Worm (Caenorhabditis elegans) whole organism, L4/young adult: ENCODE results near the gene bra-1.

Source experiments
- W03F9.2 ChIP-seq: fragments of 150-350 bp; optimal IDR thresholded peaks from 2 replicates; lab custom pipeline; 2014; ENCODE audit warnings: missing biosample characterization, missing genetic modification characterization
- dao-5 ChIP-seq: sonication (generic microtip); optimal IDR thresholded peaks from 2 replicates; lab custom pipeline; 2016; ENCODE audit warnings: missing genotype, missing genetic modification characterization, moderate library complexity, missing compliant biosample characterization
- him-1 ChIP-seq: sonication (generic microtip); optimal IDR thresholded peaks from 2 replicates; lab custom pipeline; 2016; ENCODE audit warnings: missing genotype, missing genetic modification reagents, missing genetic modification characterization, missing compliant biosample characterization

Gene bra-1

DNA sequence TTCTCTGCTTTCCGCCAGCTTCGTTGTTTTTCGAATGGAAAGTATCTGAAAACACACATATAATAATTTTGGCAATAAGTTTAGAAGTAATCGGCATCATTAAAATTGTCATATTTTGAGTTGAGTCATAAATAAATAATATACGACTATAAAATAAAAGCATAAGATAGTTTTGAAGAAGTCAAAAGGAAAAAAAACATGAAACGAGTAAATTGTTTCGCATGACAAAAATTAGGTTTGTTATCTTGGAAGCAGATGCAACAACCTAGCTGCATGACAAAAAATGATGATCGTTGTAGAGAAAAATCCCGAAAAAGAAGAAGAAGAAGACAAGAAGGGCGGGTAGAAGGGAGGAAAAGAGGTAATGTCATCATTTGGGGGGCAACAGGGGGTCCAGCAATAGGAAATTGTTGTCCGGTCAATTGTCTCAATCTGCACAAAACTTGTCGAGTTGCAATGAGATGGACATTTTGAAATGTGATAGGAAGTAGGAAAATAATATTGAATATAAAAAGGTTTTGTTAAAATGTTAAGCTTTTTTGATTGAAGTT, 32.9 kb downstream of the bra-1 start, which contains the start of gene nlg-1:
nlg-1 (minus strand) TSS at position 51 of the 551 bp plus-strand sequence.
- TF ChIP-seq dao-5 (tag; lab: Kevin White, UChicago) = no peak
- no peak for TF ChIP-seq W03F9.2 (tag; lab: Kevin White, UChicago)
- TF ChIP-seq him-1 (tag; lab: Kevin White, UChicago) = no peak

DNA sequence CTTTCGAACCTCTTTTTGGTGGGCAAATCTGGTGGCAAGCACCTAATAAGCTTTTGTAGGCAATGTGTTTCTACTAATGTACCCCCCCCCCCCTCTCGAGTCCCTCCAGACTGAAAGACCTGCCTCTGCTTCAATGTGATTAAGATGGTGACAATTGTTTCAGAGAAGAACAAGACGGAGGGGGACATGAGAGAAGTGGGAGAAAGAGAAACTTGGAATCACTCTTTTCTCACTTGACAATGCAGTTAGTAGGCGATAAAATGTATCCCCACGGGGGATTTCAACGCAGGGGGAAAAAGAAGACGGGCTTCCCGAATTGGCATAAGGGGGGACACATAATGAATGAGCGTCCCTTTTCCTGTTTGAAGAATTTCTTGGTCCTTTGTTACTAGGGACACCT, 34.0 kb downstream of the bra-1 start:
- TF ChIP-seq W03F9.2 (tag; lab: Kevin White, UChicago) = no peak

DNA sequence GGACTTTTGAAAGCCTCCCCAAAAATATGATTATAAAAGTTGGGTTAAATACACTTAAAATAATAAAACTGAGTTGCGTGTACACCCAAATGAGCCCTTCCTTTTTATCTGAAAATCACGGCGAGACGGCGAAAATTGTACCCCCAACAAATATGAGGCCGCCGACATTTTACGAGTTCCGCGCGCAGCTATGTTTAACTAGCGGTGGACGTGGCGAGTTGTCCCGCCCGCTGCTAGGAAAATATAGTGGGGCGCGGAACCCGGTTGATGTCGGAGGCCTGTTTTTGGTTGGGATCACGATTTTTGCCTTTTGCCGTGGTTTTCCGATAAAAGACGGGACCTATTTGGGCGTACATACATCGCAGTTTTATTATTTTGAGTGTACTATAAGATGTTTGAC, 34.8 kb downstream of the bra-1 start:
- no peak for TF ChIP-seq dao-5 (tag; lab: Kevin White, UChicago)

DNA sequence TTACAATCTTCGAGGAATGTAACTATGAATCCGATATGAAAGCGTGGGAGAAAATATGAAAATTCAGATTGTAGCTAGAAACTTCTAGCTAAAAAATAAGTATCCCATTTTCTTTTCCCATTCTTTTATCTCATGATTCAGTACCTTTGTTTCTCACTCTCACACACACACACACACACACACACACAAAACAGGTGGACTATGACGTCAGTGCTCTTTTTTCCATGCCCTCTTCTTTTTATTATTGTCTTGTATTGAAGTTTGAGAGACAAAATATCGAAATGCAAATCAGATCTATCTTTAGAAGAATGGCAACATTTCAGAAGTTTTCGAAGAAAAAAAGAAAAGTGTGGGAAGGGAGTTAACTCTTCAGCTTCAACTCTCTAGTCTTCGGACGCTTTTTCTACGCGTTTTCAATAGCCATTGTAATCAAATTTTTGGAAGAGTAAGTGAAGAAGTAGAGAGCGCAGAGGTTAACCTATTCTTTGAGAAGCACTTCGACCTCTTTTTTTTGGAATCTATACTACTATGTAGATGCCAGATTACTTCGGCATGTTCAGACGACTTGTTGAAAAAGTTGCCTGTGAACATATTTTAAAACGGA, 35.7 kb downstream of the bra-1 start:
- TF ChIP-seq dao-5 (tag; lab: Kevin White, UChicago) (no peak), W03F9.2 (tag; lab: Kevin White, UChicago) (no peak), him-1 (tag; lab: Kevin White, UChicago) (no peak)

DNA sequence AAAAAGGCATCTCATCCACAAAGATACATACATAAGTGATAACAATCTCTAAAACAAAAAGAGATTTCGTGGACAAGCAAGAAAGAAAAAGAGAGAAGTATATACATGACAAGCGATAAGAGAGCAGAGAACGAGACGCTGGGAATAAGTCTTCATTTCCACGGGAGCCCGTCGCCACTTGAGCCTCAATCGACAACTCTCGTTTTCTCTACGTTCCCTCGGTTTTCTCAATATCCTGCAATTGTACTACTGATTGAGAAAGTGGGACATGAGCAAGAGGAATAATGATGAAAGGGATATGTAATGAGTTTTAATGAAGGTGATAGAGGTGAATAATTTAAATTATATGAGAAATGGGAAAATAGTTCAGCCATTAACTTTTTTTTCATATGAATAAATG, 39.3 kb downstream of the bra-1 start:
- no peak for TF ChIP-seq dao-5 (tag; lab: Kevin White, UChicago)
- no peak for TF ChIP-seq him-1 (tag; lab: Kevin White, UChicago)

DNA sequence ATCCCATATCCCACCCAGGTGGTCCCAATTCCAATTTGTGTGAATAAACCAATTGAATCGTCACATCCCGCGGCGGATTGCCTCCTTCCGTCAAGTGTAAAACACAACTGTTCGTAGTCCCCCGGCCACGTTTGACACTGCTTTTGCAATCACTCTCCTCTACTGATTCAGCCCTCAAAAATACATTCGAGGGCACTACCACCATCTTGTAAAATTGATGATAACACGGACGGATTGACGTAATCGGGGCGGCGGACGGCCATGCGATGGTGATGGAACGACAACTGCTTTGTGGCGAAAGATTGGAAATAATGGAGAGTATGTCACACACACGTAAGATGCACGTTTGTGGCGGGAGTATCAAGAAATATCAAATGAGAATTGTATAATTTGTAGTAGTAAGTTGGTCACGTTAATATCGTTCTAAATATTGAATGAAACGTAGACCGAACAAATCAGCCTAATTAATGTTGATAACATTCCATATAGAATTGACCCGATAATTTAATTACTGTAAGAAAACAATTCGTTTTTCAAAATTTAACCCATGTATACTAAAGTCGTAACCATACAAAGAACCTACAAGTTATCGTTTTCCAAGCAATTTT, 40.2 kb downstream of the bra-1 start:
- TF ChIP-seq dao-5 (tag; lab: Kevin White, UChicago) (no peak), him-1 (tag; lab: Kevin White, UChicago) (no peak), W03F9.2 (tag; lab: Kevin White, UChicago) (no peak)

DNA sequence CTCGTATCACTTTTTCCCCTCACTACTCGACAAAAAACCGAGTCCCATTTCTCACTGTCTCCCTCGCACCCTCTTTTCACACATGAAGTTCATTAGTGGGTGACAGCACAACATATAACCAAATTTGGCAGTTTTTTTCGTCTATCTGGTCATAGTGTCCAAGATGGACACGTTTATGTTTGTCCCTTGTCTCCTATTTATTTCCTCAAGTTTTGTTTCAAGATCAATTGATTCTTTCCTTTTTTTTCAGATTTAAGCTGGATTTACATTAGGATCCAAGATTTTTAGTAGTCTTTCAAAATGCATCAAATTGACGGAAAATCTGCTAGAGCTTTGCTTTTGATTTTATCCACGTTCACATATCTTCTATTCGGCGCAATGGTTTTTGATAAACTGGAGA, 41.3 kb downstream of the bra-1 start, which contains the start of gene twk-20:
twk-20 (plus strand) TSS at position 301 of the 400 bp plus-strand sequence.
- TF ChIP-seq him-1 (tag; lab: Kevin White, UChicago) (no peak), dao-5 (tag; lab: Kevin White, UChicago) (no peak), W03F9.2 (tag; lab: Kevin White, UChicago) (no peak)

DNA sequence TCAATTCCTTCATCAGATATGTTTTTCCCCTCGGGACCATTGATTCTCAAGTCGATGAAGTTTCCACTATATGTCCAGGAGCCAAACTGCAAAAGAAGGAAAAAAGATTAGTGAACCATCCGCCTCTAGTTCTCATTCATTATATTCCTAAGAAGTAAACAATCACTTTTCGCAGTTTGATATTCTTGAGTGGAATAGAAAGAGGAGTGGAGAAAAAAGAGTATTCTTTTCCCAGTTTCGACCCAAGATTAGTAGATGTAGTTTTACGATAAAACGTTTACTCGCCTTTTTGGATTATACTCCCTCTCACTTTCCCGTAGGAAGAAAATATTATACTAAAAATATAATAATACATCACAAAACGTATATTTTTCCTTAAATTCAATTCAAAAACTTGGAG, 46.6 kb downstream of the bra-1 start:
- TF ChIP-seq him-1 (tag; lab: Kevin White, UChicago) = no peak
- TF ChIP-seq dao-5 (tag; lab: Kevin White, UChicago) = no peak
- TF ChIP-seq W03F9.2 (tag; lab: Kevin White, UChicago) = no peak

DNA sequence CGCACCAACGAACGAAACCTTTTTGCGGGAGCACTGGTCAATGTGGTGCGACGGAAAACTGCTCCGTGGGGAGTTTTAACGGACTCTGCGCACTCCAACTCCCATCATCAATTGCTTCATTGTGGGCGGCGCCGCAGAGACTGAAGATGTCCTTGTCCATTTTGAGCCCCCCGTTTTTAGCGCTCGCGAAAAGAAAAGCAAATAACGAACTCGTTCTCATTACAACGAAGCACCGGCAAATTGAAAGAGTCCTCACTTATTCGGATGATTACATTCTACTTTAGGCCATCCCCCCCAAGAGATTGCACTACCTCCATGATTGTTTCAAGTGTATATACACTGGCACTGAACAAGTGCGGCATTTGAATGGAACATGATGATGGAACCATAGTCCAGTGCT, 48.5 kb downstream of the bra-1 start, which contains the start of gene acr-9:
acr-9 (minus strand) TSS at position 101 of the 400 bp plus-strand sequence.
- no peak for TF ChIP-seq dao-5 (tag; lab: Kevin White, UChicago)
- TF ChIP-seq W03F9.2 (tag; lab: Kevin White, UChicago) = no peak
- no peak for TF ChIP-seq him-1 (tag; lab: Kevin White, UChicago)

DNA sequence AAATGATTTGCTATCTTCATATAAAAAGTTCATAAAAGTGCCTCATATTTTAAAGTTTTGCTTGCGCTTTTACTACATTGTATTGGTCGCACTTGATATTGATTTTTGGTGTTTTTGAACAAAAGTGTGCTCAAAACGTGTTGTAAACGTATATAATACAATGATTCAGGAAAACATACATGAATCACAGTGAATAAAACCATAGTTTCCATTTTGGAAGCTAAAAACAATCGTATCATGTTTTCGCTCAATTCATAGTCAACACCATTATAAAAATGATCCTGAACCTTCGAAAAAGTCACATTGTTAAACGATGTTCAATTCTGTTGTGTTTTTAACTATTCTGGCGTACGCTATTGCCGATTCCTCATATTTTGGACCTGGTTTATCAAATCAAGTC, 49.1 kb downstream of the bra-1 start, which contains the start of gene C40C9.3:
C40C9.3 (plus strand) TSS at position 301 of the 400 bp plus-strand sequence.
- TF ChIP-seq him-1 (tag; lab: Kevin White, UChicago) (no peak), W03F9.2 (tag; lab: Kevin White, UChicago) (no peak)
